Worm (Caenorhabditis elegans): ENCODE measurements around the gene nhr-72.

nhr-72 gene

DNA sequence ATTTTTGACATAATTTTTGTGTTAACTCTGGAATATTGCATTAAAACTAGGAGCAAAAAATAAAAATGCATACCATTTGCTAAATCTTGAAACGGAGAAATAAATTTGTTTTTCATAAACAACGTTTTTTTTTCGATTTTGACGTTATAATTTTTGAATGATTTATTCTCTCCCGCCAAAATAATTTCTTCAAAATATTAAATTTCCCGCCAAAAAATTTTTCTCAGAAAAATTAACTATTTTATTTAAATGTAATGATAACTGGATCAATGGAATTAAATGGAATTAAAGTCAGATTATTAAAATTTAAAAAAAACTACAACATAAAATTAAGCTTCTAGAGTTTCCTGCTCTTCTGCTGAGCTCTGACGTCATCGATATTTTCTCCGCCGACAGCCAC, 26.6 kb upstream of the nhr-72 start, which contains the start of gene nep-3:
TSS of gene nep-3 (minus strand) at position 101 of the 400 bp plus-strand sequence.
- TF ChIP-seq aptf-2 (GFP tag; conservative IDR thresholded peaks at IDR 0.05) (no peak), ztf-28 (GFP tag; IDR thresholded peaks at IDR 0.05) (no peak), F55B11.4 (tag; optimal IDR thresholded peaks at IDR 0.05; ENCODE audit: borderline replicate concordance, insufficient read depth) (no peak), T07F8.4 (tag; optimal IDR thresholded peaks at IDR 0.05) (no peak), egl-18 (GFP tag; IDR thresholded peaks at IDR 0.05) (no peak), xnd-1 (tag; optimal IDR thresholded peaks at IDR 0.05) (no peak), die-1 (tag; optimal IDR thresholded peaks at IDR 0.05) (no peak), F57A8.1 (GFP tag; optimal IDR thresholded peaks at IDR 0.05) (no peak), rec-8 (tag; optimal IDR thresholded peaks at IDR 0.05) (no peak), nfyb-1 (GFP tag; IDR thresholded peaks at IDR 0.05) (no peak), mxl-1 (tag; optimal IDR thresholded peaks at IDR 0.05) (no peak), rcor-1 (GFP tag; IDR thresholded peaks at IDR 0.05) (no peak)

ce11 chrII:3869601-3870000, 19.0 kb upstream of the nhr-72 start, which contains the start of gene oac-10:
Gene oac-10 (plus strand): TSS chrII:3869901.
- TF ChIP-seq ceh-27 (GFP tag; optimal IDR thresholded peaks at IDR 0.05) = no peak
- no peak for TF ChIP-seq ceh-100 (GFP tag; IDR thresholded peaks at IDR 0.05)
- TF ChIP-seq nfya-2 (GFP tag; IDR thresholded peaks at IDR 0.05) = no peak
- TF ChIP-seq Y56A3A.18 (GFP tag; IDR thresholded peaks at IDR 0.05) = no peak
- no peak for TF ChIP-seq egl-44 (GFP tag; IDR thresholded peaks at IDR 0.05)
- no peak for TF ChIP-seq him-1 (tag; optimal IDR thresholded peaks at IDR 0.05)
- no peak for TF ChIP-seq nhr-120 (GFP tag; IDR thresholded peaks at IDR 0.05)
- no peak for TF ChIP-seq F39B2.1 (GFP tag; IDR thresholded peaks at IDR 0.05)
- no peak for TF ChIP-seq let-607 (tag; optimal IDR thresholded peaks at IDR 0.05)
- no peak for TF ChIP-seq F52B5.7 (tag; optimal IDR thresholded peaks at IDR 0.05)

- TF ChIP-seq K11D2.4 (GFP tag; IDR thresholded peaks at IDR 0.05) (no peak), egrh-3 (GFP tag; IDR thresholded peaks at IDR 0.05) (no peak), somi-1 (GFP tag; optimal IDR thresholded peaks at IDR 0.05) (no peak), ceh-79 (tag; optimal IDR thresholded peaks at IDR 0.05) (no peak), ceh-40 (GFP tag; IDR thresholded peaks at IDR 0.05) (no peak), T07F8.4 (tag; optimal IDR thresholded peaks at IDR 0.05) (no peak), F33H1.4 (GFP tag; IDR thresholded peaks at IDR 0.05) (no peak), ceh-91 (GFP tag; IDR thresholded peaks at IDR 0.05) (no peak), cebp-2 (GFP tag; IDR thresholded peaks at IDR 0.05) (no peak), F23B12.7 (tag; optimal IDR thresholded peaks at IDR 0.05; ENCODE audit: insufficient read depth) (no peak), T26A5.8 (tag; optimal IDR thresholded peaks at IDR 0.05) (no peak)
Observed at ce11 chrII:3864652-3865051, 14.1 kb upstream of the nhr-72 start, which contains the start of gene nhr-261. Gene nhr-261 (minus strand): TSS chrII:3864752.

- TF ChIP-seq F33H1.4 (GFP tag; IDR thresholded peaks at IDR 0.05) = no peak
- TF ChIP-seq C17E4.6 (GFP tag; IDR thresholded peaks at IDR 0.05) = no peak
- TF ChIP-seq ztf-26 (tag; optimal IDR thresholded peaks at IDR 0.05) = no peak
- TF ChIP-seq F37B4.10 (GFP tag; IDR thresholded peaks at IDR 0.05) = no peak
- no peak for TF ChIP-seq unc-130 (GFP tag; optimal IDR thresholded peaks at IDR 0.05)
- no peak for TF ChIP-seq fkh-3 (tag; optimal IDR thresholded peaks at IDR 0.05)
- TF ChIP-seq ztf-18 (tag; optimal IDR thresholded peaks at IDR 0.05) = no peak
- TF ChIP-seq rec-8 (tag; optimal IDR thresholded peaks at IDR 0.05) = no peak
- no peak for TF ChIP-seq snpc-3.4 (tag; optimal IDR thresholded peaks at IDR 0.05)
- no peak for TF ChIP-seq gei-17 (GFP tag; optimal IDR thresholded peaks at IDR 0.05)
- no peak for TF ChIP-seq tbp1 (GFP tag; optimal IDR thresholded peaks at IDR 0.05)
- TF ChIP-seq F55B11.4 (tag; optimal IDR thresholded peaks at IDR 0.05; ENCODE audit: borderline replicate concordance, insufficient read depth) = no peak
- no peak for TF ChIP-seq dpl-1 (GFP tag; optimal IDR thresholded peaks at IDR 0.05)
- TF ChIP-seq lin-54 (GFP tag; optimal IDR thresholded peaks at IDR 0.05) = no peak
Observed at ce11 chrII:3862053-3862452, 11.5 kb upstream of the nhr-72 start.

All from whole organism, young adult.